Worm (Caenorhabditis elegans): ENCODE data around the gene penr-1.

- TF ChIP-seq ama-1 (optimal IDR thresholded peaks at IDR 0.05) (no peak), ceh-9 (tag; optimal IDR thresholded peaks at IDR 0.05) (no peak), hlh-6 (tag; optimal IDR thresholded peaks at IDR 0.05) (no peak), ztf-16 (tag; optimal IDR thresholded peaks at IDR 0.05) (no peak), pqm-1 (tag; optimal IDR thresholded peaks at IDR 0.05) (no peak), C38D4.7 (GFP tag; optimal IDR thresholded peaks at IDR 0.05) (no peak), ceh-18 (tag; optimal IDR thresholded peaks at IDR 0.05) (no peak), pha-2 (tag; optimal IDR thresholded peaks at IDR 0.05) (no peak), tbx-2 (tag; optimal IDR thresholded peaks at IDR 0.05) (no peak), sox-2 (GFP tag; IDR thresholded peaks at IDR 0.05) (no peak), ceh-45 (GFP tag; IDR thresholded peaks at IDR 0.05) (no peak), che-1 (tag; optimal IDR thresholded peaks at IDR 0.05) (no peak), hlh-13 (GFP tag; optimal IDR thresholded peaks at IDR 0.05) (no peak)
Measured at ce11 chrV:5265581-5265980, 3.7 kb upstream of the penr-1 start, which contains the start of the genes srt-69 and B0238.12.

Measured in whole organism, late embryonic.